Fruit fly (Drosophila melanogaster) whole organism, pupa: Measurements from ENCODE around the gene Nepl9.

ENCODE experiments used
- CG10348 ChIP-seq: fragments of 200-800 bp; sonication (Bioruptor generic); IDR thresholded peaks from 2 replicates; pipeline ENCODE4 v1.3.6; 2022; ENCODE audit warnings: missing biosample characterization, missing genetic modification characterization
- CG14655 ChIP-seq: fragments of 200-800 bp; sonication (Bioruptor generic); optimal IDR thresholded peaks from 3 replicates; lab custom pipeline; 2017; ENCODE audit warnings: mild to moderate bottlenecking, missing biosample characterization, missing genetic modification reagents, missing genetic modification characterization
- CG15710 ChIP-seq: fragments of 200-800 bp; sonication (Bioruptor generic); optimal IDR thresholded peaks from 2 replicates; lab custom pipeline; 2018; ENCODE audit warnings: missing biosample characterization, mild to moderate bottlenecking, missing genetic modification characterization, moderate library complexity
- CG9948 ChIP-seq: fragments of 200-800 bp; sonication (Bioruptor generic); optimal IDR thresholded peaks from 2 replicates; lab custom pipeline; 2018; ENCODE audit warnings: missing biosample characterization, mild to moderate bottlenecking, missing genetic modification characterization, moderate library complexity
- Ets98B ChIP-seq: fragments of 200-800 bp; sonication (Bioruptor generic); IDR thresholded peaks from 2 replicates; pipeline ENCODE4 v1.3.6; 2022; ENCODE audit warnings: missing biosample characterization, missing genetic modification characterization

dm6 chr2L:16857665-16858064 is 20.6 kb upstream of the Nepl9 start:
- TF ChIP-seq CG15710 (tag; lab: Kevin White, UChicago) (no peak), Ets98B (GFP tag; lab: Robert Waterston, UW) (no peak), CG9948 (no peak), CG14655 (GFP tag; lab: Kevin White, UChicago) (no peak), CG10348 (GFP tag; lab: Robert Waterston, UW) (no peak)
